Worm (Caenorhabditis elegans) whole organism, midembryonic: ENCODE results near the gene ulp-4.

Experiments
- cog-1 ChIP-seq: sonication (generic microtip); optimal IDR thresholded peaks from 2 replicates; lab custom pipeline; 2016; ENCODE audit warnings: missing genetic modification characterization, missing compliant biosample characterization
- ztf-29 ChIP-seq: fragments of 200-800 bp; sonication (Bioruptor generic); IDR thresholded peaks from 2 replicates; pipeline ENCODE4 v1.3.6; 2022; ENCODE audit warnings: missing genetic modification reagents, missing genetic modification characterization, missing compliant biosample characterization

DNA sequence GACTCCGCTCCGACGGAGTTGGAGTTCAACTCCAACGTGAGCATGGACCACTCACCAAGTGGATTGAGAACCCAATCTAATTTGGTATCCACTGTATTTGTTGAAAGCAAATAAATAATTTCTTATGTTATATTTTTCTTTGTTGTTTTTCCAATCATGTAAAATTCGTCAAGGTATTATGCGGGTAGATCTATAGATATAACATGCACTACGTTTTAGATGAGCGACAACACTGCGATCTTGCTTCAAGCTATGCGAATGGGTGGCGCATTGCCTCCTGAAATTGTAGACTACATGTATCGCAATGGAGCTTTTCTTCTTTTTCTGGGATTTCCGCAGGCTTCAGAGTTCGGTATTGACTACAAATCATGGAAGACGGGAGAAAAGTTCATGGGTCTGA is 14.8 kb downstream of the ulp-4 start, which contains the start of gene F10B5.2:
- TF ChIP-seq cog-1, result no peak
- no peak for TF ChIP-seq ztf-29 (GFP tag; lab: Robert Waterston, UW)
